Worm (Caenorhabditis elegans): ENCODE results near the gene golg-2.
A peak's percentile ranks its signal among the peaks of the same experiment; 100 is the strongest.

golg-2 gene

ce11 chrII:5050776-5051175, 10.9 kb upstream of the golg-2 start:
- TF ChIP-seq sma-3 (GFP tag; optimal IDR thresholded peaks at IDR 0.05) (no peak), nhr-129 (tag; optimal IDR thresholded peaks at IDR 0.05) (no peak), unc-39 (tag; optimal IDR thresholded peaks at IDR 0.05) (no peak), lin-13 (GFP tag; optimal IDR thresholded peaks at IDR 0.05) (no peak)

ce11 chrII:5049865-5050342, 10.0 kb upstream of the golg-2 start, which contains the start of gene F33G12.6:
F33G12.6 (plus strand) TSS chrII:5049915.
- TF ChIP-seq ztf-11 (tag; optimal IDR thresholded peaks at IDR 0.05), result no peak
- no peak for TF ChIP-seq dmd-4 (tag; optimal IDR thresholded peaks at IDR 0.05)
- TF ChIP-seq lsy-2 (tag; optimal IDR thresholded peaks at IDR 0.05), result peak in 1 of 2 experiments; percentile 31
- peak; percentile 28 for TF ChIP-seq nhr-129 (tag; optimal IDR thresholded peaks at IDR 0.05)
- no peak for TF ChIP-seq gmeb-1 (tag; optimal IDR thresholded peaks at IDR 0.05)

- TF ChIP-seq egl-27 (tag; optimal IDR thresholded peaks at IDR 0.05), result peak; percentile 28
- no peak for TF ChIP-seq nhr-11 (tag; optimal IDR thresholded peaks at IDR 0.05)
- no peak for TF ChIP-seq skn-1 (tag; optimal IDR thresholded peaks at IDR 0.05)
- no peak for TF ChIP-seq nhr-10 (tag; optimal IDR thresholded peaks at IDR 0.05)
- TF ChIP-seq ceh-16 (tag; optimal IDR thresholded peaks at IDR 0.05), result no peak
- no peak for TF ChIP-seq nhr-12 (tag; optimal IDR thresholded peaks at IDR 0.05)
- peak; percentile 19 for TF ChIP-seq sma-9 (GFP tag; optimal IDR thresholded peaks at IDR 0.05)
- TF ChIP-seq sma-9 (tag; optimal IDR thresholded peaks at IDR 0.05), result no peak
- no peak for TF ChIP-seq nhr-21 (tag; optimal IDR thresholded peaks at IDR 0.05)
- TF ChIP-seq crh-2 (tag; optimal IDR thresholded peaks at IDR 0.05), result peak; percentile 64
- TF ChIP-seq C34F6.9 (tag; optimal IDR thresholded peaks at IDR 0.05), result peak; percentile 2
- TF ChIP-seq blmp-1 (tag; optimal IDR thresholded peaks at IDR 0.05; ENCODE audit: insufficient read depth), result peak; percentile 22
- TF ChIP-seq nhr-25 (tag; optimal IDR thresholded peaks at IDR 0.05), result peak; percentile 84
- TF ChIP-seq ztf-11 (tag; optimal IDR thresholded peaks at IDR 0.05), result no peak
- no peak for TF ChIP-seq mdl-1 (tag; optimal IDR thresholded peaks at IDR 0.05)
- peak; percentile 5 for TF ChIP-seq nhr-129 (tag; optimal IDR thresholded peaks at IDR 0.05)
- TF ChIP-seq fos-1 (tag; optimal IDR thresholded peaks at IDR 0.05), result no peak
- TF ChIP-seq zag-1 (tag; optimal IDR thresholded peaks at IDR 0.05), result no peak
- TF ChIP-seq nhr-6 (tag; optimal IDR thresholded peaks at IDR 0.05), result peak; percentile 4
- TF ChIP-seq sem-4 (tag; optimal IDR thresholded peaks at IDR 0.05), result peak; percentile 31
- TF ChIP-seq aly-2 (tag; optimal IDR thresholded peaks at IDR 0.05), result no peak
- no peak for TF ChIP-seq elt-3 (tag; optimal IDR thresholded peaks at IDR 0.05)
- no peak for TF ChIP-seq alr-1 (tag; optimal IDR thresholded peaks at IDR 0.05)
- TF ChIP-seq sma-3 (GFP tag; optimal IDR thresholded peaks at IDR 0.05), result peak; percentile 21
- TF ChIP-seq R02D3.7 (tag; optimal IDR thresholded peaks at IDR 0.05), result no peak
- no peak for TF ChIP-seq unc-39 (tag; optimal IDR thresholded peaks at IDR 0.05)
- TF ChIP-seq F13H6.1 (tag; optimal IDR thresholded peaks at IDR 0.05), result peak; percentile 11
- no peak for TF ChIP-seq ama-1 (optimal IDR thresholded peaks at IDR 0.05)
- no peak for TF ChIP-seq ceh-82 (tag; optimal IDR thresholded peaks at IDR 0.05)
- no peak for TF ChIP-seq unc-55 (GFP tag; optimal IDR thresholded peaks at IDR 0.05)
- TF ChIP-seq dmd-4 (tag; optimal IDR thresholded peaks at IDR 0.05), result no peak
- TF ChIP-seq peb-1 (tag; optimal IDR thresholded peaks at IDR 0.05), result no peak
- no peak for TF ChIP-seq lin-39 (tag; optimal IDR thresholded peaks at IDR 0.05)
- peak in 1 of 2 experiments; percentile 29 for TF ChIP-seq lsy-2 (tag; optimal IDR thresholded peaks at IDR 0.05)
- TF ChIP-seq nhr-237 (tag; optimal IDR thresholded peaks at IDR 0.05), result no peak
- TF ChIP-seq lin-13 (GFP tag; optimal IDR thresholded peaks at IDR 0.05), result no peak
- TF ChIP-seq elt-1 (tag; optimal IDR thresholded peaks at IDR 0.05), result no peak
- TF ChIP-seq ztf-1 (GFP tag; conservative IDR thresholded peaks at IDR 0.05), result no peak
- peak; percentile 62 for TF ChIP-seq mab-5 (tag; optimal IDR thresholded peaks at IDR 0.05)
Observed at ce11 chrII:5049249-5049648, 9.4 kb upstream of the golg-2 start.

Measured in whole organism, L2 larva.